Worm (Caenorhabditis elegans) whole organism, late embryonic: ENCODE results near the gene ZC373.3.

Source experiments
- C08G9.2 ChIP-seq: sonication (generic microtip); optimal IDR thresholded peaks from 2 replicates; lab custom pipeline; 2016; ENCODE audit warnings: mild to moderate bottlenecking, missing genetic modification characterization, moderate library complexity, missing compliant biosample characterization
- C38D4.7 ChIP-seq: fragments of 200-800 bp; sonication (Bioruptor generic); optimal IDR thresholded peaks from 2 replicates; lab custom pipeline; 2018; ENCODE audit warnings: mild to moderate bottlenecking, missing genetic modification characterization, moderate library complexity, missing compliant biosample characterization
- F13H6.1 ChIP-seq: sonication (generic microtip); optimal IDR thresholded peaks from 2 replicates; lab custom pipeline; 2016; ENCODE audit warnings: missing genetic modification characterization, missing compliant biosample characterization
- T23F11.4 ChIP-seq: fragments of 200-800 bp; sonication (Bioruptor generic); optimal IDR thresholded peaks from 2 replicates; lab custom pipeline; 2018; ENCODE audit warnings: mild to moderate bottlenecking, missing genetic modification characterization, missing compliant biosample characterization
- ceh-14 ChIP-seq: sonication (generic microtip); optimal IDR thresholded peaks from 2 replicates; lab custom pipeline; 2016; ENCODE audit warnings: missing genotype, missing genetic modification characterization, missing compliant biosample characterization
- ceh-18 ChIP-seq: sonication (generic microtip); optimal IDR thresholded peaks from 2 replicates; lab custom pipeline; 2016; ENCODE audit warnings: missing genetic modification characterization, missing compliant biosample characterization
- ceh-19 ChIP-seq: fragments of 200-800 bp; sonication (Bioruptor generic); optimal IDR thresholded peaks from 2 replicates; lab custom pipeline; 2018; ENCODE audit warnings: mild to moderate bottlenecking, missing genetic modification characterization, missing compliant biosample characterization
- ceh-2 ChIP-seq: sonication (generic microtip); optimal IDR thresholded peaks from 2 replicates; lab custom pipeline; 2016; ENCODE audit warnings: missing genotype, missing genetic modification characterization, missing compliant biosample characterization
- ceh-24 ChIP-seq: sonication (generic microtip); optimal IDR thresholded peaks from 2 replicates; lab custom pipeline; 2016; ENCODE audit warnings: mild to moderate bottlenecking, missing genetic modification characterization, missing compliant biosample characterization
- ceh-30 ChIP-seq: fragments of 150-350 bp; optimal IDR thresholded peaks from 2 replicates; lab custom pipeline; 2014; ENCODE audit warnings: missing biosample characterization, missing genetic modification characterization
- ceh-34 ChIP-seq: sonication (generic microtip); optimal IDR thresholded peaks from 2 replicates; lab custom pipeline; 2016; ENCODE audit warnings: mild to moderate bottlenecking, missing genetic modification characterization, missing compliant biosample characterization
- ceh-6 ChIP-seq: fragments of 200-800 bp; sonication (Bioruptor generic); optimal IDR thresholded peaks from 2 replicates; lab custom pipeline; 2018; ENCODE audit warnings: mild to moderate bottlenecking, missing genetic modification characterization, missing compliant biosample characterization
- dve-1 ChIP-seq: sonication (generic microtip); optimal IDR thresholded peaks from 2 replicates; lab custom pipeline; 2017; ENCODE audit warnings: antibody characterized with exemption, mild to moderate bottlenecking, missing genetic modification characterization, missing compliant biosample characterization
- elt-2 ChIP-seq: sonication (generic microtip); optimal IDR thresholded peaks from 2 replicates; lab custom pipeline; 2016; ENCODE audit warnings: missing genetic modification reagents, missing genetic modification characterization, missing compliant biosample characterization
- eyg-1 ChIP-seq: sonication (generic microtip); optimal IDR thresholded peaks from 2 replicates; lab custom pipeline; 2016; ENCODE audit warnings: missing genotype, missing genetic modification characterization, missing compliant biosample characterization
- fkh-10 ChIP-seq: fragments of 150-350 bp; optimal IDR thresholded peaks from 2 replicates; lab custom pipeline; 2014; ENCODE audit warnings: missing biosample characterization, missing genetic modification reagents, missing genetic modification characterization
- gmeb-2 ChIP-seq: sonication (generic microtip); optimal IDR thresholded peaks from 2 replicates; lab custom pipeline; 2016; ENCODE audit warnings: missing genetic modification characterization, inconsistent platforms, missing compliant biosample characterization
- hlh-30 ChIP-seq: sonication (generic microtip); optimal IDR thresholded peaks from 2 replicates; lab custom pipeline; 2017; ENCODE audit warnings: antibody characterized with exemption, missing genetic modification characterization, missing compliant biosample characterization; ENCODE audit not compliant: insufficient read depth
- hlh-6 ChIP-seq: sonication (generic microtip); optimal IDR thresholded peaks from 2 replicates; lab custom pipeline; 2016; ENCODE audit warnings: missing genotype, missing genetic modification characterization, missing compliant biosample characterization
- nfya-1 ChIP-seq: sonication (generic microtip); optimal IDR thresholded peaks from 2 replicates; lab custom pipeline; 2017; ENCODE audit warnings: missing genetic modification characterization, mild to moderate bottlenecking, missing compliant biosample characterization, antibody characterized with exemption, moderate library complexity
- pag-3 ChIP-seq: sonication (generic microtip); optimal IDR thresholded peaks from 2 replicates; lab custom pipeline; 2016; ENCODE audit warnings: missing compliant biosample characterization, missing genetic modification characterization, borderline replicate concordance
- pha-2 ChIP-seq: sonication (generic microtip); optimal IDR thresholded peaks from 2 replicates; lab custom pipeline; 2017; ENCODE audit warnings: mild to moderate bottlenecking, missing genetic modification characterization, missing compliant biosample characterization
- pqm-1 ChIP-seq: sonication (generic microtip); optimal IDR thresholded peaks from 2 replicates; lab custom pipeline; 2016; ENCODE audit warnings: missing genetic modification characterization, missing compliant biosample characterization
- pros-1 ChIP-seq: fragments of 150-350 bp; optimal IDR thresholded peaks from 2 replicates; lab custom pipeline; 2014; ENCODE audit warnings: missing biosample characterization, missing genetic modification reagents, missing genetic modification characterization
- rnt-1 ChIP-seq: sonication (generic microtip); optimal IDR thresholded peaks from 2 replicates; lab custom pipeline; 2016; ENCODE audit warnings: missing genetic modification characterization, missing compliant biosample characterization
- sdc-2 ChIP-seq: sonication (generic microtip); optimal IDR thresholded peaks from 2 replicates; lab custom pipeline; 2016; ENCODE audit warnings: missing genotype, missing genetic modification characterization, missing compliant biosample characterization
- syd-9 ChIP-seq: sonication (generic microtip); optimal IDR thresholded peaks from 2 replicates; lab custom pipeline; 2016; ENCODE audit warnings: mild to moderate bottlenecking, missing genetic modification characterization, moderate library complexity, missing compliant biosample characterization
- ttx-3 ChIP-seq: sonication (generic microtip); optimal IDR thresholded peaks from 2 replicates; lab custom pipeline; 2016; ENCODE audit warnings: missing genetic modification reagents, missing genetic modification characterization, missing compliant biosample characterization
- unc-3 ChIP-seq, 2 experiments: fragments of 200-800 bp in 1 of 2; sonication (Bioruptor generic) in 1 of 2; sonication (generic microtip) in 1 of 2; conservative IDR thresholded peaks in 1 of 2; optimal IDR thresholded peaks in 1 of 2; 2 replicates each; pipeline versions ENCODE4 v1.3.6 to Lab custom; 2016 to 2022; ENCODE audit warnings: missing compliant biosample characterization in 2 of 2, missing genetic modification characterization in 2 of 2, missing genetic modification reagents in 1 of 2
- zip-5 ChIP-seq: sonication (generic microtip); optimal IDR thresholded peaks from 2 replicates; lab custom pipeline; 2016; ENCODE audit warnings: missing genetic modification characterization, missing compliant biosample characterization
- ztf-16 ChIP-seq: sonication (generic microtip); optimal IDR thresholded peaks from 2 replicates; lab custom pipeline; 2017; ENCODE audit warnings: missing genetic modification characterization, missing compliant biosample characterization

The ZC373.3 gene

ce11 chrX:10085073-10085472, 24.7 kb downstream of the ZC373.3 start (continued):
- TF ChIP-seq ceh-30 (tag; lab: Kevin White, UChicago) (no peak), ceh-14 (tag; lab: Kevin White, UChicago) (no peak), zip-5 (no peak)
- TF ChIP-seq, all 69 proteins: peak for 0

ce11 chrX:10087866-10088265, 27.5 kb downstream of the ZC373.3 start, which contains the start of gene flp-28:
TSS of gene flp-28 (minus strand) at chrX:10087966.
- TF ChIP-seq ceh-14 (tag; lab: Kevin White, UChicago): no peak
- no peak for TF ChIP-seq ceh-34 (tag; lab: Kevin White, UChicago)
- TF ChIP-seq pag-3: no peak
- TF ChIP-seq elt-2: no peak
- no peak for TF ChIP-seq hlh-6 (tag; lab: Kevin White, UChicago)
- no peak for TF ChIP-seq rnt-1 (tag; lab: Kevin White, UChicago)
- no peak for TF ChIP-seq sdc-2 (tag; lab: Kevin White, UChicago)
- no peak for TF ChIP-seq ceh-2 (tag; lab: Kevin White, UChicago)
- no peak for TF ChIP-seq gmeb-2
- TF ChIP-seq pros-1 (tag; lab: Kevin White, UChicago): no peak
- no peak for TF ChIP-seq pha-2 (tag; lab: Kevin White, UChicago)
- TF ChIP-seq hlh-30 (tag; lab: Kevin White, UChicago): no peak
- TF ChIP-seq zip-5: no peak
- no peak for TF ChIP-seq ceh-19
- TF ChIP-seq eyg-1 (tag; lab: Kevin White, UChicago): no peak
- TF ChIP-seq ceh-18: no peak
- no peak for TF ChIP-seq syd-9 (tag; lab: Kevin White, UChicago)
- no peak for TF ChIP-seq C38D4.7 (GFP tag; lab: Kevin White, UChicago)

- TF ChIP-seq ceh-6 (GFP tag; lab: Kevin White, UChicago) (no peak), nfya-1 (no peak)
Observed at ce11 chrX:10092864-10093263, 32.5 kb downstream of the ZC373.3 start, which contains the start of gene flp-3. TSS of gene flp-3 (minus strand) at chrX:10092964.

- TF ChIP-seq dve-1 (no peak), ceh-24 (tag; lab: Kevin White, UChicago) (no peak), ztf-16 (tag; lab: Kevin White, UChicago) (no peak), pqm-1 (tag; lab: Kevin White, UChicago) (no peak), F13H6.1 (tag; lab: Kevin White, UChicago) (no peak), T23F11.4 (GFP tag; lab: Kevin White, UChicago) (no peak), sdc-2 (tag; lab: Kevin White, UChicago) (no peak), ttx-3 (no peak), unc-3 (GFP tag; conservative IDR thresholded peaks at IDR 0.05; lab: Robert Waterston, UW) (no peak), unc-3 (tag; optimal IDR thresholded peaks at IDR 0.05; lab: Kevin White, UChicago) (no peak), elt-2 (no peak), C08G9.2 (tag; lab: Kevin White, UChicago) (no peak), fkh-10 (no peak)
Observed at ce11 chrX:10095145-10095544, 34.8 kb downstream of the ZC373.3 start, which contains the start of gene flp-2. TSS of gene flp-2 (minus strand) at chrX:10095245.
